Worm (Caenorhabditis elegans) whole organism, early embryonic: ENCODE measurements around the gene Y51H4A.24.
"Not testable (repeated sequence)": the region's sequence is repeated elsewhere in the genome, so short reads cannot be mapped to it uniquely, and the experiment has no call there.

Experiments used
- B0310.2 ChIP-seq: sonication (generic microtip); optimal IDR thresholded peaks from 2 replicates; lab custom pipeline; 2016; ENCODE audit warnings: mild to moderate bottlenecking, missing genetic modification characterization, missing compliant biosample characterization
- F13C5.2 ChIP-seq: sonication (generic microtip); optimal IDR thresholded peaks from 2 replicates; lab custom pipeline; 2017; ENCODE audit warnings: mild to moderate bottlenecking, missing genetic modification characterization, inconsistent platforms, missing compliant biosample characterization
- aly-1 ChIP-seq: sonication (generic microtip); optimal IDR thresholded peaks from 2 replicates; lab custom pipeline; 2016; ENCODE audit warnings: missing genetic modification characterization, missing compliant biosample characterization
- ama-1 ChIP-seq: fragments of 150-350 bp; optimal IDR thresholded peaks from 2 replicates; lab custom pipeline; 2014
- ceh-13 ChIP-seq: fragments of 200-800 bp; sonication (Bioruptor generic); optimal IDR thresholded peaks from 2 replicates; lab custom pipeline; 2018; ENCODE audit warnings: mild to moderate bottlenecking, missing genetic modification characterization, missing compliant biosample characterization
- ceh-36 ChIP-seq: sonication (generic microtip); optimal IDR thresholded peaks from 2 replicates; lab custom pipeline; 2016; ENCODE audit warnings: missing genetic modification characterization, inconsistent platforms, missing compliant biosample characterization
- ets-7 ChIP-seq: sonication (generic microtip); optimal IDR thresholded peaks from 2 replicates; lab custom pipeline; 2016; ENCODE audit warnings: missing genotype, missing genetic modification characterization, missing compliant biosample characterization
- flt-1 ChIP-seq: fragments of 200-800 bp; sonication (Bioruptor generic); IDR thresholded peaks from 2 replicates; pipeline ENCODE4 v1.3.6; 2022; ENCODE audit warnings: missing genetic modification characterization, missing compliant biosample characterization
- hmbx-1 ChIP-seq: sonication (generic microtip); optimal IDR thresholded peaks from 2 replicates; lab custom pipeline; 2016; ENCODE audit warnings: mild to moderate bottlenecking, missing genetic modification characterization, missing compliant biosample characterization
- hmg-4 ChIP-seq: fragments of 200-800 bp; sonication (Bioruptor generic); optimal IDR thresholded peaks from 2 replicates; lab custom pipeline; 2018; ENCODE audit warnings: mild to moderate bottlenecking, missing genetic modification characterization, missing compliant biosample characterization
- hnd-1 ChIP-seq: sonication (generic microtip); optimal IDR thresholded peaks from 2 replicates; lab custom pipeline; 2016; ENCODE audit warnings: missing genetic modification characterization, missing compliant biosample characterization
- pes-1 ChIP-seq: fragments of 200-800 bp; sonication (Bioruptor generic); IDR thresholded peaks from 2 replicates; pipeline ENCODE4 v1.3.6; 2022; ENCODE audit warnings: missing genetic modification reagents, missing genetic modification characterization, missing compliant biosample characterization
- scrt-1 ChIP-seq: fragments of 200-800 bp; sonication (Bioruptor generic); IDR thresholded peaks from 2 replicates; pipeline ENCODE4 v1.3.6; 2022; ENCODE audit warnings: missing genetic modification characterization, missing compliant biosample characterization
- sea-1 ChIP-seq: fragments of 200-800 bp; sonication (Bioruptor generic); conservative IDR thresholded peaks from 2 replicates; pipeline ENCODE4 v1.3.6; 2022; ENCODE audit warnings: missing genetic modification characterization, missing compliant biosample characterization
- tbx-11 ChIP-seq: fragments of 200-800 bp; sonication (Bioruptor generic); IDR thresholded peaks from 2 replicates; pipeline ENCODE4 v1.3.6; 2022; ENCODE audit warnings: missing genetic modification characterization, missing compliant biosample characterization
- tbx-37 ChIP-seq: fragments of 200-800 bp; sonication (Bioruptor generic); conservative IDR thresholded peaks from 2 replicates; pipeline ENCODE4 v1.3.6; 2022; ENCODE audit warnings: missing genetic modification reagents, missing genetic modification characterization, missing compliant biosample characterization
- tra-4 ChIP-seq: sonication (generic microtip); optimal IDR thresholded peaks from 2 replicates; lab custom pipeline; 2017; ENCODE audit warnings: missing genetic modification characterization, missing compliant biosample characterization

The Y51H4A.24 gene

ce11 chrIV:16755771-16756170 is 15.1 kb upstream of the Y51H4A.24 start, which contains the start of gene Y43D4A.2:
TSS of gene Y43D4A.2 (minus strand) at chrIV:16755871.
- not testable (repeated sequence) for TF ChIP-seq F13C5.2 (tag; lab: Kevin White, UChicago); hmbx-1 (tag; lab: Kevin White, UChicago); ama-1 (lab: Kevin White, UChicago)

- no peak for TF ChIP-seq tbx-37 (GFP tag; lab: Robert Waterston, UW)
- TF ChIP-seq sea-1 (GFP tag; lab: Robert Waterston, UW), result no peak
- TF ChIP-seq aly-1 (tag; lab: Kevin White, UChicago), result no peak
- no peak for TF ChIP-seq tra-4 (tag; lab: Kevin White, UChicago)
- no peak for TF ChIP-seq ets-7 (tag; lab: Kevin White, UChicago)
- no peak for TF ChIP-seq scrt-1 (GFP tag; lab: Robert Waterston, UW)
- no peak for TF ChIP-seq hnd-1
- TF ChIP-seq ceh-36, result no peak
- no peak for TF ChIP-seq flt-1 (GFP tag; lab: Robert Waterston, UW)
- TF ChIP-seq pes-1 (GFP tag; lab: Robert Waterston, UW), result no peak
- TF ChIP-seq F13C5.2 (tag; lab: Kevin White, UChicago), result no peak
- TF ChIP-seq hmg-4, result no peak
- TF ChIP-seq ama-1 (lab: Kevin White, UChicago), result no peak
- no peak for TF ChIP-seq hmbx-1 (tag; lab: Kevin White, UChicago)
- no peak for TF ChIP-seq B0310.2 (tag; lab: Kevin White, UChicago)
- TF ChIP-seq ceh-13, result no peak
- TF ChIP-seq tbx-11, result no peak
These were observed 10.4 kb upstream of the Y51H4A.24 start for ce11 chrIV:16751087-16751486.

- no peak for TF ChIP-seq scrt-1 (GFP tag; lab: Robert Waterston, UW)
- TF ChIP-seq ceh-36, result no peak
- no peak for TF ChIP-seq hmbx-1 (tag; lab: Kevin White, UChicago)
- no peak for TF ChIP-seq tra-4 (tag; lab: Kevin White, UChicago)
- TF ChIP-seq F13C5.2 (tag; lab: Kevin White, UChicago), result no peak
- TF ChIP-seq tbx-11, result no peak
- no peak for TF ChIP-seq hmg-4
- TF ChIP-seq hnd-1, result no peak
- no peak for TF ChIP-seq B0310.2 (tag; lab: Kevin White, UChicago)
- TF ChIP-seq ets-7 (tag; lab: Kevin White, UChicago), result no peak
- no peak for TF ChIP-seq aly-1 (tag; lab: Kevin White, UChicago)
- TF ChIP-seq pes-1 (GFP tag; lab: Robert Waterston, UW), result no peak
- no peak for TF ChIP-seq ceh-13
- no peak for TF ChIP-seq tbx-37 (GFP tag; lab: Robert Waterston, UW)
- no peak for TF ChIP-seq flt-1 (GFP tag; lab: Robert Waterston, UW)
These were observed 2.9 kb upstream of the Y51H4A.24 start, which contains the start of gene Y43D4A.1 for ce11 chrIV:16743530-16743929. TSS of gene Y43D4A.1 (plus strand) at chrIV:16743830.

ce11 chrIV:16735957-16736356 is 4.7 kb downstream of the Y51H4A.24 start, which contains the start of gene Y51H4A.25:
TSS of gene Y51H4A.25 (plus strand) at chrIV:16736329.
- TF ChIP-seq B0310.2 (tag; lab: Kevin White, UChicago) (no peak), hmg-4 (no peak), flt-1 (GFP tag; lab: Robert Waterston, UW) (no peak), ceh-13 (no peak)

- peak; percentile 85 for TF ChIP-seq pes-1 (GFP tag; lab: Robert Waterston, UW)
- peak; percentile 83 for TF ChIP-seq scrt-1 (GFP tag; lab: Robert Waterston, UW)
- peak; percentile 73 for TF ChIP-seq flt-1 (GFP tag; lab: Robert Waterston, UW)
- TF ChIP-seq sea-1 (GFP tag; lab: Robert Waterston, UW), result peak; percentile 79
- TF ChIP-seq tbx-11, result 0 out of 2 replicates have a peak, but pooled peaks have one; percentile 64
- TF ChIP-seq tbx-37 (GFP tag; lab: Robert Waterston, UW), result peak; percentile 57
These were observed 9.4 kb downstream of the Y51H4A.24 start for ce11 chrIV:16731253-16731652.

ce11 chrIV:16722616-16723015 is 18.1 kb downstream of the Y51H4A.24 start, which contains the start of gene Y51H4A.23:
TSS of gene Y51H4A.23 (plus strand) at chrIV:16722916.
- not testable (repeated sequence) for TF ChIP-seq ama-1 (lab: Kevin White, UChicago); ceh-13; tra-4 (tag; lab: Kevin White, UChicago)

ce11 chrIV:16722000-16722607 is 18.6 kb downstream of the Y51H4A.24 start:
- TF ChIP-seq F13C5.2 (tag; lab: Kevin White, UChicago), result no peak
- TF ChIP-seq aly-1 (tag; lab: Kevin White, UChicago), result no peak
- no peak for TF ChIP-seq ama-1 (lab: Kevin White, UChicago)
- no peak for TF ChIP-seq scrt-1 (GFP tag; lab: Robert Waterston, UW)
- no peak for TF ChIP-seq B0310.2 (tag; lab: Kevin White, UChicago)
- TF ChIP-seq hnd-1, result no peak
- TF ChIP-seq hmbx-1 (tag; lab: Kevin White, UChicago), result no peak
- no peak for TF ChIP-seq tbx-37 (GFP tag; lab: Robert Waterston, UW)
- TF ChIP-seq hmg-4, result no peak
- no peak for TF ChIP-seq ceh-13
- no peak for TF ChIP-seq sea-1 (GFP tag; lab: Robert Waterston, UW)
- TF ChIP-seq tra-4 (tag; lab: Kevin White, UChicago), result no peak
- TF ChIP-seq ceh-36, result no peak
- no peak for TF ChIP-seq ets-7 (tag; lab: Kevin White, UChicago)
- TF ChIP-seq tbx-11, result no peak
- TF ChIP-seq flt-1 (GFP tag; lab: Robert Waterston, UW), result no peak
- no peak for TF ChIP-seq pes-1 (GFP tag; lab: Robert Waterston, UW)

ce11 chrIV:16720412-16720811 is 20.3 kb downstream of the Y51H4A.24 start, which contains the start of gene Y51H4A.22:
TSS of gene Y51H4A.22 (plus strand) at chrIV:16720712.
- TF ChIP-seq ceh-36 (no peak), B0310.2 (tag; lab: Kevin White, UChicago) (no peak), sea-1 (GFP tag; lab: Robert Waterston, UW) (no peak), hnd-1 (no peak), aly-1 (tag; lab: Kevin White, UChicago) (no peak), tra-4 (tag; lab: Kevin White, UChicago) (no peak), hmg-4 (no peak), flt-1 (GFP tag; lab: Robert Waterston, UW) (no peak), tbx-11 (no peak), pes-1 (GFP tag; lab: Robert Waterston, UW) (no peak), tbx-37 (GFP tag; lab: Robert Waterston, UW) (no peak), ets-7 (tag; lab: Kevin White, UChicago) (no peak), scrt-1 (GFP tag; lab: Robert Waterston, UW) (no peak), ama-1 (lab: Kevin White, UChicago) (no peak), ceh-13 (no peak), F13C5.2 (tag; lab: Kevin White, UChicago) (no peak), hmbx-1 (tag; lab: Kevin White, UChicago) (no peak)
